Fruit fly (Drosophila melanogaster) whole organism, embryonic: ENCODE results near the gene Frmd5.

Source experiments
- CG11695 ChIP-seq: fragments of 200-800 bp; sonication (Bioruptor generic); IDR thresholded peaks from 3 replicates; pipeline ENCODE4 v1.3.6; 2022; ENCODE audit warnings: missing biosample characterization, missing genetic modification characterization
- CG13287 ChIP-seq: fragments of 200-800 bp; sonication (Bioruptor generic); IDR thresholded peaks from 2 replicates; pipeline ENCODE4 v1.3.6; 2022; ENCODE audit warnings: missing biosample characterization, missing genetic modification characterization; ENCODE audit not compliant: partially characterized antibody
- CG14014 ChIP-seq: fragments of 200-800 bp; sonication (Bioruptor generic); IDR thresholded peaks from 2 replicates; pipeline ENCODE4 v1.3.6; 2022; ENCODE audit warnings: missing biosample characterization, missing genetic modification characterization
- CG14710 ChIP-seq: fragments of 200-800 bp; sonication (Bioruptor generic); optimal IDR thresholded peaks from 3 replicates; lab custom pipeline; 2019; ENCODE audit warnings: missing biosample characterization, mild to moderate bottlenecking, missing genetic modification characterization, moderate library complexity
- CG1529 ChIP-seq: fragments of 200-800 bp; sonication (Bioruptor generic); optimal IDR thresholded peaks from 3 replicates; lab custom pipeline; 2018; ENCODE audit warnings: missing biosample characterization, missing genetic modification characterization
- CG15514 ChIP-seq: fragments of 200-800 bp; sonication (Bioruptor generic); optimal IDR thresholded peaks from 3 replicates; lab custom pipeline; 2017; ENCODE audit warnings: missing biosample characterization, missing genetic modification characterization, mild to moderate bottlenecking, moderate library complexity, missing genetic modification reagents
- CG17802 ChIP-seq: fragments of 200-800 bp; sonication (Bioruptor generic); optimal IDR thresholded peaks from 2 replicates; lab custom pipeline; 2018; ENCODE audit warnings: missing biosample characterization, mild to moderate bottlenecking, missing genetic modification characterization, moderate library complexity
- CG30020 ChIP-seq: fragments of 200-800 bp; optimal IDR thresholded peaks from 2 replicates; lab custom pipeline; 2019; ENCODE audit warnings: missing biosample characterization, mild to moderate bottlenecking, missing genetic modification characterization, moderate library complexity
- CG7357 ChIP-seq: fragments of 200-800 bp; sonication (Bioruptor generic); IDR thresholded peaks from 3 replicates; pipeline ENCODE4 v1.3.6; 2022; ENCODE audit warnings: missing biosample characterization, missing genetic modification characterization
- CG8290 ChIP-seq, 3 experiments: fragments of 200-800 bp; sonication (Bioruptor generic); optimal IDR thresholded peaks; 2 replicates each; lab custom pipeline; 2016 to 2019; ENCODE audit warnings: missing biosample characterization in 3 of 3, missing genetic modification characterization in 3 of 3, mild to moderate bottlenecking in 2 of 3, moderate library complexity in 1 of 3
- CoRest ChIP-seq: fragments of 200-800 bp; sonication (Bioruptor generic); optimal IDR thresholded peaks from 3 replicates; lab custom pipeline; 2018; ENCODE audit warnings: missing biosample characterization, mild to moderate bottlenecking, missing genetic modification characterization, moderate library complexity
- Dbx ChIP-seq: fragments of 200-800 bp; sonication (Bioruptor generic); IDR thresholded peaks from 3 replicates; pipeline ENCODE4 v1.3.6; 2022; ENCODE audit warnings: missing biosample characterization, missing genetic modification characterization
- Dp ChIP-seq: fragments of 200-800 bp; sonication (Bioruptor generic); optimal IDR thresholded peaks from 2 replicates; lab custom pipeline; 2018; ENCODE audit warnings: missing biosample characterization, mild to moderate bottlenecking, missing genetic modification characterization, moderate library complexity
- E2f2 ChIP-seq: fragments of 200-800 bp; sonication (Bioruptor generic); IDR thresholded peaks from 2 replicates; pipeline ENCODE4 v1.3.6; 2022; ENCODE audit warnings: missing biosample characterization, missing genetic modification characterization
- Ets97D ChIP-seq: fragments of 200-800 bp; sonication (Bioruptor generic); optimal IDR thresholded peaks from 3 replicates; lab custom pipeline; 2016; ENCODE audit warnings: missing biosample characterization, missing genetic modification characterization
- HLH4C ChIP-seq: fragments of 200-800 bp; sonication (Bioruptor generic); IDR thresholded peaks from 3 replicates; pipeline ENCODE4 v1.3.6; 2022; ENCODE audit warnings: missing biosample characterization, missing genetic modification characterization; ENCODE audit not compliant: partially characterized antibody
- Hey ChIP-seq: fragments of 200-800 bp; sonication (Bioruptor generic); optimal IDR thresholded peaks from 3 replicates; lab custom pipeline; 2018; ENCODE audit warnings: missing biosample characterization, mild to moderate bottlenecking, missing genetic modification characterization
- HmgD ChIP-seq: fragments of 200-800 bp; sonication (Bioruptor generic); optimal IDR thresholded peaks from 3 replicates; lab custom pipeline; 2016; ENCODE audit warnings: missing biosample characterization, missing genetic modification characterization
- HmgZ ChIP-seq: fragments of 200-800 bp; sonication (Bioruptor generic); optimal IDR thresholded peaks from 2 replicates; lab custom pipeline; 2018; ENCODE audit warnings: missing biosample characterization, mild to moderate bottlenecking, missing genetic modification characterization
- Lhr ChIP-seq: fragments of 200-800 bp; sonication (Bioruptor generic); optimal IDR thresholded peaks from 3 replicates; lab custom pipeline; 2017; ENCODE audit warnings: mild to moderate bottlenecking, missing biosample characterization, missing genetic modification reagents, missing genetic modification characterization
- Lpt ChIP-seq: fragments of >200 bp; optimal IDR thresholded peaks from 2 replicates; lab custom pipeline; 2018; ENCODE audit warnings: missing biosample characterization, missing genetic modification characterization
- MBD-R2 ChIP-seq: fragments of 200-800 bp; sonication (Bioruptor generic); IDR thresholded peaks from 2 replicates; pipeline ENCODE4 v1.3.6; 2022; ENCODE audit warnings: missing biosample characterization, missing genetic modification characterization
- Nf-YA ChIP-seq: fragments of 200-800 bp; sonication (Bioruptor generic); IDR thresholded peaks from 2 replicates; pipeline ENCODE4 v1.3.6; 2022; ENCODE audit warnings: missing biosample characterization, missing genetic modification characterization
- Scr ChIP-seq: fragments of 200-800 bp; sonication (Bioruptor generic); IDR thresholded peaks from 2 replicates; pipeline ENCODE4 v1.3.6; 2022; ENCODE audit warnings: missing biosample characterization, missing genetic modification characterization; ENCODE audit not compliant: partially characterized antibody
- Sin3A ChIP-seq: fragments of >200 bp; optimal IDR thresholded peaks from 2 replicates; lab custom pipeline; 2018
- ase ChIP-seq: fragments of 200-800 bp; sonication (Bioruptor generic); IDR thresholded peaks from 3 replicates; pipeline ENCODE4 v1.3.6; 2022; ENCODE audit warnings: missing biosample characterization, missing genetic modification characterization
- chinmo ChIP-seq: fragments of 200-800 bp; sonication (Bioruptor generic); IDR thresholded peaks from 4 replicates; pipeline ENCODE4 v1.3.6; 2022; ENCODE audit warnings: missing biosample characterization, missing genetic modification characterization; ENCODE audit not compliant: partially characterized antibody
- croc ChIP-seq: fragments of 200-800 bp; sonication (Bioruptor generic); conservative IDR thresholded peaks from 3 replicates; pipeline ENCODE4 v1.3.6; 2022; ENCODE audit warnings: missing biosample characterization, missing genetic modification characterization
- crp ChIP-seq, 2 experiments: fragments of 200-800 bp; sonication (Bioruptor generic); optimal IDR thresholded peaks; 2 replicates in 1 of 2; 3 replicates in 1 of 2; lab custom pipeline; 2017; ENCODE audit warnings: missing biosample characterization in 2 of 2, missing genetic modification characterization in 2 of 2, mild to moderate bottlenecking in 1 of 2, moderate library complexity in 1 of 2
- fd102C ChIP-seq: fragments of 200-800 bp; sonication (Bioruptor generic); optimal IDR thresholded peaks from 2 replicates; lab custom pipeline; 2018; ENCODE audit warnings: missing biosample characterization, mild to moderate bottlenecking, missing genetic modification characterization, moderate library complexity
- fu2 ChIP-seq: fragments of 200-800 bp; sonication (Bioruptor generic); optimal IDR thresholded peaks from 2 replicates; lab custom pipeline; 2016; ENCODE audit warnings: missing biosample characterization, missing genetic modification characterization
- gfzf ChIP-seq: fragments of 200-800 bp; sonication (Bioruptor generic); optimal IDR thresholded peaks from 2 replicates; lab custom pipeline; 2016; ENCODE audit warnings: missing biosample characterization, mild to moderate bottlenecking, missing genetic modification characterization, moderate library complexity
- her ChIP-seq: fragments of 200-800 bp; sonication (Bioruptor generic); optimal IDR thresholded peaks from 2 replicates; lab custom pipeline; 2016; ENCODE audit warnings: missing biosample characterization, missing genetic modification characterization
- hth ChIP-seq: fragments of >200 bp; optimal IDR thresholded peaks from 2 replicates; lab custom pipeline; 2017; ENCODE audit warnings: inconsistent platforms
- lab ChIP-seq: fragments of 200-800 bp; sonication (Bioruptor generic); optimal IDR thresholded peaks from 3 replicates; lab custom pipeline; 2017; ENCODE audit warnings: missing biosample characterization, missing genetic modification characterization, mild to moderate bottlenecking, moderate library complexity, missing genetic modification reagents
- lmd ChIP-seq: fragments of 200-800 bp; sonication (Bioruptor generic); IDR thresholded peaks from 2 replicates; pipeline ENCODE4 v1.3.6; 2022; ENCODE audit warnings: missing biosample characterization, missing genetic modification characterization
- luna ChIP-seq: fragments of 200-800 bp; sonication (Bioruptor generic); optimal IDR thresholded peaks from 2 replicates; lab custom pipeline; 2016; ENCODE audit warnings: missing biosample characterization, missing genetic modification characterization
- nmo ChIP-seq: fragments of 200-800 bp; sonication (Bioruptor generic); optimal IDR thresholded peaks from 2 replicates; lab custom pipeline; 2018; ENCODE audit warnings: missing biosample characterization, mild to moderate bottlenecking, missing genetic modification characterization, moderate library complexity
- odd ChIP-seq: fragments of 200-800 bp; sonication (Bioruptor generic); optimal IDR thresholded peaks from 2 replicates; lab custom pipeline; 2017; ENCODE audit warnings: missing biosample characterization, mild to moderate bottlenecking, missing genetic modification characterization
- phol ChIP-seq: fragments of 200-800 bp; sonication (Bioruptor generic); optimal IDR thresholded peaks from 3 replicates; lab custom pipeline; 2018; ENCODE audit warnings: missing biosample characterization, mild to moderate bottlenecking, missing genetic modification characterization, moderate library complexity
- pzg ChIP-seq: fragments of 200-800 bp; sonication (Bioruptor generic); optimal IDR thresholded peaks from 3 replicates; lab custom pipeline; 2018; ENCODE audit warnings: missing biosample characterization, mild to moderate bottlenecking, missing genetic modification characterization, moderate library complexity
- row ChIP-seq: fragments of 200-800 bp; sonication (Bioruptor generic); IDR thresholded peaks from 3 replicates; pipeline ENCODE4 v1.3.6; 2022; ENCODE audit warnings: missing biosample characterization, missing genetic modification characterization
- sim ChIP-seq: fragments of 200-800 bp; sonication (Bioruptor generic); IDR thresholded peaks from 2 replicates; pipeline ENCODE4 v1.3.6; 2022; ENCODE audit warnings: missing biosample characterization, missing genetic modification characterization
- stc ChIP-seq: fragments of 200-800 bp; sonication (Bioruptor generic); IDR thresholded peaks from 2 replicates; pipeline ENCODE4 v1.3.6; 2022; ENCODE audit warnings: missing biosample characterization, missing genetic modification characterization
- stwl ChIP-seq: fragments of 200-800 bp; sonication (Bioruptor generic); optimal IDR thresholded peaks from 3 replicates; lab custom pipeline; 2018; ENCODE audit warnings: missing biosample characterization, mild to moderate bottlenecking, missing genetic modification characterization, moderate library complexity
- tna ChIP-seq: fragments of 200-800 bp; sonication (Bioruptor generic); IDR thresholded peaks from 2 replicates; pipeline ENCODE4 v1.3.6; 2022; ENCODE audit warnings: missing biosample characterization, missing genetic modification characterization; ENCODE audit not compliant: partially characterized antibody
- unc-4 ChIP-seq: fragments of 200-800 bp; sonication (Bioruptor generic); IDR thresholded peaks from 2 replicates; pipeline ENCODE4 v1.3.6; 2022; ENCODE audit warnings: missing biosample characterization, missing genetic modification characterization; ENCODE audit not compliant: partially characterized antibody
- wdn ChIP-seq: fragments of 200-800 bp; sonication (Bioruptor generic); IDR thresholded peaks from 2 replicates; pipeline ENCODE4 v1.3.6; 2022; ENCODE audit warnings: missing biosample characterization, missing genetic modification characterization

Gene Frmd5

DNA sequence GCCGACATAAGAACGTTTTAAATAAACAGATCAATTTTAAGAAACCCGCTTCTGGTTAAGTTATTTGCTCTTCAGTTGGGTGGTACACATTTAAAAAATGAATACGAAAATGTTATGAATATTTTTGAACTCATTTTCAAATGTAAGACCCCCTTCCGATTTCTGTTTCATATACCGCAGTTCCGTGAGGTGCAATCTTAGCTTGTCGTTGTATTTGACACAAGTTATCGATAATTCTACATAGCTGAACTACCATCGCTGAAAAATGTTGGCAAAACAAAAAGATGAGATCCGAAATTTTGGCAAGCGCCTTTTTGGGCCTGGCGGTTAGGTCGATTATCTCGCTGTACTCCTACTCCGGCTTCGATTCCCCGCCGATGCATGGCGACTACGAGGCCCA, 35.6 kb downstream of the Frmd5 start, which contains the start of gene gny (continued):
- TF ChIP-seq CG8290 (GFP tag; optimal IDR thresholded peaks at IDR 0.05; lab: Kevin White, UChicago) (no peak), CG8290 (tag; optimal IDR thresholded peaks at IDR 0.05; lab: Kevin White, UChicago) (peak in 1 of 2 experiments; percentile 61), CoRest (tag; lab: Kevin White, UChicago) (peak; percentile 20), Dbx (no peak), Lhr (GFP tag; lab: Kevin White, UChicago) (peak; percentile 15), CG17802 (tag; lab: Kevin White, UChicago) (peak; percentile 37), unc-4 (GFP tag; lab: Robert Waterston, UW) (0 out of 2 replicates have a peak, but pooled peaks have one; percentile 31), CG30020 (tag; lab: Kevin White, UChicago) (peak; percentile 97), Sin3A (lab: Kevin White, UChicago) (peak; percentile 2), CG14710 (tag; lab: Kevin White, UChicago) (peak; percentile 3), phol (tag; lab: Kevin White, UChicago) (peak; percentile 9), Dp (GFP tag; lab: Kevin White, UChicago) (peak; percentile 74), MBD-R2 (GFP tag; lab: Robert Waterston, UW) (peak; percentile 88), CG15514 (GFP tag; lab: Kevin White, UChicago) (peak; percentile 6), nmo (GFP tag; lab: Kevin White, UChicago) (peak; percentile 3), fd102C (GFP tag; lab: Kevin White, UChicago) (no peak), HmgD (GFP tag; lab: Kevin White, UChicago) (peak; percentile 39), row (GFP tag; lab: Robert Waterston, UW) (peak; percentile 26; the same call in 1 of the 3 replicates), HLH4C (GFP tag; lab: Robert Waterston, UW) (peak; percentile 49; the same call in 2 of the 3 replicates), odd (no peak), Ets97D (GFP tag; lab: Kevin White, UChicago) (peak; percentile 26), gfzf (GFP tag; lab: Kevin White, UChicago) (peak; percentile 19), Scr (GFP tag; lab: Robert Waterston, UW) (peak; percentile 29), stwl (tag; lab: Kevin White, UChicago) (peak; percentile 42), E2f2 (GFP tag; lab: Robert Waterston, UW) (peak; percentile 77), luna (GFP tag; lab: Kevin White, UChicago) (no peak), ase (GFP tag; lab: Robert Waterston, UW) (no peak), HmgZ (tag; lab: Kevin White, UChicago) (peak; percentile 32), pzg (GFP tag; lab: Kevin White, UChicago) (peak; percentile 81), CG13287 (GFP tag; lab: Robert Waterston, UW) (peak; percentile 42; the same call in 1 of the 2 replicates), chinmo (GFP tag; lab: Robert Waterston, UW) (0 out of 4 replicates have a peak, but pooled peaks have one; percentile 25)

DNA sequence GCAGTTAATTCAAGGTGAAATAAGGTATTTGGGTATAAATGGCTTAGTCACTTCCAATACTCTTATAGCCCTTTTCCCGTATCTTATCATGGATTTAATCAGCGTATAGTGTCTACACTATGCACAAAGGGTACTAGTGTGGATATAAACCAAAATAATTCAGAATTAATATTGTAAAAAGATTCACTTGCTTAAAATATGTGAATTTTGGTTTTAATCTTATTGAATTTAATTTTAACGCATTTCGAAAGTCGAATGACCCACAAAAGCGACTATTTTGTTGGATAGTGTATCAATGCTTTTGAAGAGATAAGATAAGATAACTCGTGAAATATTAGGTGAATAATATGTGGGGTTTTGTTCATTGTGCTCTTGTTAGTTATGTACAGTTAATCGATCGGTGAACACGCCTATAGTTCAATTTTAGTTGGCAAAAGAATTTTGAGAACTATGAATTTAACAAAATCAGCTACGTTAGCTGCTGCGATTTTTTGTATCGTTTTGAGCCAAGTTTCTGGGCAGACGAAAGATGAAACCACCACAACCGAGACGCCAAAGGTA, 37.7 kb downstream of the Frmd5 start, which contains the start of gene CG5096:
Gene CG5096, plus strand, starts transcription at position 374 of the 561 bp plus-strand sequence.
- peak; percentile 93 for TF ChIP-seq CG11695 (GFP tag; lab: Robert Waterston, UW)
- TF ChIP-seq CG1529 (GFP tag; lab: Kevin White, UChicago): peak; percentile 74
- TF ChIP-seq CG7357 (GFP tag; lab: Robert Waterston, UW): peak; percentile 75
- TF ChIP-seq croc (GFP tag; lab: Robert Waterston, UW): no peak
- TF ChIP-seq CG14014 (GFP tag; lab: Robert Waterston, UW): peak; percentile 92
- TF ChIP-seq fu2 (GFP tag; lab: Kevin White, UChicago): peak; percentile 68
- peak; percentile 86 for TF ChIP-seq stc (GFP tag; lab: Robert Waterston, UW)
- peak; percentile 94 for TF ChIP-seq Dbx
- TF ChIP-seq Dp (GFP tag; lab: Kevin White, UChicago): no peak
- TF ChIP-seq sim (GFP tag; lab: Robert Waterston, UW): peak; percentile 70; the same call in 1 of the 2 replicates
- no peak for TF ChIP-seq hth (lab: Kevin White, UChicago)
- peak; percentile 76 for TF ChIP-seq Nf-YA (GFP tag; lab: Robert Waterston, UW)
- TF ChIP-seq wdn (GFP tag; lab: Robert Waterston, UW): peak; percentile 79
- TF ChIP-seq nmo (GFP tag; lab: Kevin White, UChicago): peak; percentile 88
- TF ChIP-seq lmd (GFP tag; lab: Robert Waterston, UW): peak; percentile 86
- TF ChIP-seq Hey (tag; lab: Kevin White, UChicago): no peak
- no peak for TF ChIP-seq Lpt (GFP tag; lab: Kevin White, UChicago)
- peak; percentile 97 for TF ChIP-seq lab (GFP tag; lab: Kevin White, UChicago)
- TF ChIP-seq crp (GFP tag; optimal IDR thresholded peaks at IDR 0.05; lab: Kevin White, UChicago): peak in 1 of 2 experiments; percentile 37
- TF ChIP-seq tna: no peak
- peak; percentile 82 for TF ChIP-seq her (GFP tag; lab: Kevin White, UChicago)
